Fruit fly (Drosophila melanogaster): ENCODE measurements around the gene CG11226.

DNA sequence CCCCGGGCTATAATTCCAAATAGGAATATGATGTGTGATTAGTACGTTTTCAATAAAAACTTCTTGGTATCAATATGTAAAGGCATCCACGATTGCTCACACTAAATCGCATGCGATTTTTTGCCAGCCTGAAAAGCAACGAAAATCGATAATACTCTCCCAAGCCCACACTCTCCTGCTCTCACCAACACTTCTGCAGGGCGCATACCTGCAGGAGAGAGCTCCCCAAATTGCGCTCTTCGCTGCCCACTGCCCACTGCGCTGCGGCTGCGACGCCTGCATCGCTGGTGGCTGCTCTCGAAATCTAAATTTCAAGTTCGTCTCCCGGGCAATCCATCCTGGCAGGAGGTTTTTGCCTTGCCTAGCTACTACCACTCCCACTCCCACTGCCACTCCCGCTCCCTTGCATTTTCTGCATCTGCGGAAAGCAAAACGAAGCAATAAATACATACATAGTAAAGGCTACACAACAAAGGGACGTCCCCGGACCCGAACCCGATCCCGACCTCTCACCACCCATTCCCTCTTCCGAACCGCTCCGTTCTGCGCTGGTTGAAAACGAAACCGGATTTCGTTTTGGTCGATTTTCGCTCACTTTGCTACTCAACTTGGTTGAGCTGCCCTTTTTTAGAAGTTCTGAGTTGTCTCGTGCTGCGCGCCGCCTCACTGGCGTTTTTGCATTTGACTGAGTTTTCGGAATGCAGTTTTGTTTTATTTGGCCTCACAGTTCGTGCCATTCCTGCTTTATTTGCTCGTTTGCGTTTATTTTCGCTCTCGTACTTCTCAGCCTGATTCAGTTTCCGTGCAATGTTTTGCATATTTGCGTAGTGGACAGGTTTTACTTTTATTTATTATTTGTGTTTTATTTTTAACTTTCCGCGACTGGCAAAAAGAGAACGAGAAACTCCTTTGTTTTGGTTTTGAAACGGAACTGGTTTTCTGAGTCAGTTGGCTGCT, 14.6 kb downstream of the CG11226 start:
- TF ChIP-seq h (optimal IDR thresholded peaks at IDR 0.05) (no peak), insv (optimal IDR thresholded peaks at IDR 0.05) (no peak), ttk (optimal IDR thresholded peaks at IDR 0.05) (no peak), psq (optimal IDR thresholded peaks at IDR 0.05) (no peak), Myc (optimal IDR thresholded peaks at IDR 0.05) (no peak), Sin3A (optimal IDR thresholded peaks at IDR 0.05) (no peak)
